Worm (Caenorhabditis elegans) whole organism, late embryonic: Measurements from ENCODE around the gene B0244.5.

Source experiments
- C38D4.7 ChIP-seq: fragments of 200-800 bp; sonication (Bioruptor generic); optimal IDR thresholded peaks from 2 replicates; lab custom pipeline; 2018; ENCODE audit warnings: mild to moderate bottlenecking, missing genetic modification characterization, moderate library complexity, missing compliant biosample characterization
- F13H6.1 ChIP-seq: sonication (generic microtip); optimal IDR thresholded peaks from 2 replicates; lab custom pipeline; 2016; ENCODE audit warnings: missing genetic modification characterization, missing compliant biosample characterization
- K09A11.1 ChIP-seq: sonication (generic microtip); optimal IDR thresholded peaks from 2 replicates; lab custom pipeline; 2017; ENCODE audit warnings: antibody characterized with exemption, mild to moderate bottlenecking, missing genetic modification characterization, missing compliant biosample characterization; ENCODE audit not compliant: insufficient read depth
- T23F11.4 ChIP-seq: fragments of 200-800 bp; sonication (Bioruptor generic); optimal IDR thresholded peaks from 2 replicates; lab custom pipeline; 2018; ENCODE audit warnings: mild to moderate bottlenecking, missing genetic modification characterization, missing compliant biosample characterization
- ahr-1 ChIP-seq: sonication (generic microtip); optimal IDR thresholded peaks from 2 replicates; lab custom pipeline; 2016; ENCODE audit warnings: missing genetic modification characterization, missing compliant biosample characterization
- ama-1 ChIP-seq: fragments of 150-350 bp; optimal IDR thresholded peaks from 2 replicates; lab custom pipeline; 2014
- ceh-14 ChIP-seq: sonication (generic microtip); optimal IDR thresholded peaks from 2 replicates; lab custom pipeline; 2016; ENCODE audit warnings: missing genotype, missing genetic modification characterization, missing compliant biosample characterization
- ceh-2 ChIP-seq: sonication (generic microtip); optimal IDR thresholded peaks from 2 replicates; lab custom pipeline; 2016; ENCODE audit warnings: missing genotype, missing genetic modification characterization, missing compliant biosample characterization
- ceh-22 ChIP-seq: sonication (generic microtip); optimal IDR thresholded peaks from 2 replicates; lab custom pipeline; 2017; ENCODE audit warnings: missing biosample characterization, missing genetic modification characterization
- ceh-24 ChIP-seq: sonication (generic microtip); optimal IDR thresholded peaks from 2 replicates; lab custom pipeline; 2016; ENCODE audit warnings: mild to moderate bottlenecking, missing genetic modification characterization, missing compliant biosample characterization
- ceh-30 ChIP-seq: fragments of 150-350 bp; optimal IDR thresholded peaks from 2 replicates; lab custom pipeline; 2014; ENCODE audit warnings: missing biosample characterization, missing genetic modification characterization
- ceh-34 ChIP-seq: sonication (generic microtip); optimal IDR thresholded peaks from 2 replicates; lab custom pipeline; 2016; ENCODE audit warnings: mild to moderate bottlenecking, missing genetic modification characterization, missing compliant biosample characterization
- ceh-48 ChIP-seq: sonication (generic microtip); optimal IDR thresholded peaks from 2 replicates; lab custom pipeline; 2016; ENCODE audit warnings: missing genetic modification characterization, inconsistent platforms, missing compliant biosample characterization
- ceh-9 ChIP-seq: sonication (generic microtip); optimal IDR thresholded peaks from 2 replicates; lab custom pipeline; 2016; ENCODE audit warnings: mild to moderate bottlenecking, missing genetic modification characterization, inconsistent platforms, missing compliant biosample characterization
- che-1 ChIP-seq: sonication (generic microtip); optimal IDR thresholded peaks from 2 replicates; lab custom pipeline; 2016; ENCODE audit warnings: mild to moderate bottlenecking, missing genetic modification characterization, missing compliant biosample characterization
- dmd-4 ChIP-seq: sonication (generic microtip); optimal IDR thresholded peaks from 2 replicates; lab custom pipeline; 2016; ENCODE audit warnings: borderline replicate concordance, missing genetic modification characterization, missing compliant biosample characterization
- dve-1 ChIP-seq: sonication (generic microtip); optimal IDR thresholded peaks from 2 replicates; lab custom pipeline; 2017; ENCODE audit warnings: antibody characterized with exemption, mild to moderate bottlenecking, missing genetic modification characterization, missing compliant biosample characterization
- elt-2 ChIP-seq: sonication (generic microtip); optimal IDR thresholded peaks from 2 replicates; lab custom pipeline; 2016; ENCODE audit warnings: missing genetic modification reagents, missing genetic modification characterization, missing compliant biosample characterization
- elt-4 ChIP-seq: sonication (generic microtip); optimal IDR thresholded peaks from 2 replicates; lab custom pipeline; 2016; ENCODE audit warnings: missing genetic modification characterization, missing compliant biosample characterization
- ets-4 ChIP-seq: sonication (generic microtip); optimal IDR thresholded peaks from 2 replicates; lab custom pipeline; 2016; ENCODE audit warnings: missing genetic modification characterization, missing compliant biosample characterization
- eyg-1 ChIP-seq: sonication (generic microtip); optimal IDR thresholded peaks from 2 replicates; lab custom pipeline; 2016; ENCODE audit warnings: missing genotype, missing genetic modification characterization, missing compliant biosample characterization
- fax-1 ChIP-seq: sonication (generic microtip); optimal IDR thresholded peaks from 2 replicates; lab custom pipeline; 2016; ENCODE audit warnings: missing genotype, missing genetic modification characterization, missing compliant biosample characterization
- fkh-10 ChIP-seq: fragments of 150-350 bp; optimal IDR thresholded peaks from 2 replicates; lab custom pipeline; 2014; ENCODE audit warnings: missing biosample characterization, missing genetic modification reagents, missing genetic modification characterization
- fkh-6 ChIP-seq: sonication (generic microtip); optimal IDR thresholded peaks from 2 replicates; lab custom pipeline; 2016; ENCODE audit warnings: missing genetic modification characterization, missing compliant biosample characterization
- gmeb-2 ChIP-seq: sonication (generic microtip); optimal IDR thresholded peaks from 2 replicates; lab custom pipeline; 2016; ENCODE audit warnings: missing genetic modification characterization, inconsistent platforms, missing compliant biosample characterization
- hlh-15 ChIP-seq: sonication (generic microtip); optimal IDR thresholded peaks from 2 replicates; lab custom pipeline; 2016; ENCODE audit warnings: missing genetic modification characterization, missing compliant biosample characterization
- hlh-30 ChIP-seq: sonication (generic microtip); optimal IDR thresholded peaks from 2 replicates; lab custom pipeline; 2017; ENCODE audit warnings: antibody characterized with exemption, missing genetic modification characterization, missing compliant biosample characterization; ENCODE audit not compliant: insufficient read depth
- hlh-6 ChIP-seq: sonication (generic microtip); optimal IDR thresholded peaks from 2 replicates; lab custom pipeline; 2016; ENCODE audit warnings: missing genotype, missing genetic modification characterization, missing compliant biosample characterization
- hlh-8 ChIP-seq: sonication (generic microtip); optimal IDR thresholded peaks from 2 replicates; lab custom pipeline; 2016; ENCODE audit warnings: missing genotype, missing genetic modification characterization, missing compliant biosample characterization
- lim-6 ChIP-seq: sonication (generic microtip); optimal IDR thresholded peaks from 2 replicates; lab custom pipeline; 2016; ENCODE audit warnings: missing genetic modification characterization, missing compliant biosample characterization
- lin-11 ChIP-seq: fragments of 200-800 bp; sonication (Bioruptor generic); optimal IDR thresholded peaks from 2 replicates; lab custom pipeline; 2018; ENCODE audit warnings: mild to moderate bottlenecking, missing genetic modification characterization, missing compliant biosample characterization
- madf-2 ChIP-seq: sonication (generic microtip); optimal IDR thresholded peaks from 2 replicates; lab custom pipeline; 2017; ENCODE audit warnings: missing genetic modification characterization, missing compliant biosample characterization
- nfya-1 ChIP-seq: sonication (generic microtip); optimal IDR thresholded peaks from 2 replicates; lab custom pipeline; 2017; ENCODE audit warnings: missing genetic modification characterization, mild to moderate bottlenecking, missing compliant biosample characterization, antibody characterized with exemption, moderate library complexity
- nhr-11 ChIP-seq: fragments of 150-350 bp; optimal IDR thresholded peaks from 2 replicates; lab custom pipeline; 2014; ENCODE audit warnings: missing biosample characterization, missing genetic modification characterization
- nhr-232 ChIP-seq: sonication (generic microtip); optimal IDR thresholded peaks from 2 replicates; lab custom pipeline; 2016; ENCODE audit warnings: missing genetic modification characterization, missing compliant biosample characterization
- odd-2 ChIP-seq: sonication (generic microtip); optimal IDR thresholded peaks from 2 replicates; lab custom pipeline; 2017; ENCODE audit warnings: antibody characterized with exemption, mild to moderate bottlenecking, missing genetic modification characterization, missing compliant biosample characterization
- pat-9 ChIP-seq: fragments of 200-800 bp; sonication (Bioruptor generic); optimal IDR thresholded peaks from 2 replicates; lab custom pipeline; 2018; ENCODE audit warnings: mild to moderate bottlenecking, missing genetic modification characterization, moderate library complexity, missing compliant biosample characterization
- pax-1 ChIP-seq: fragments of 150-350 bp; optimal IDR thresholded peaks from 2 replicates; lab custom pipeline; 2014; ENCODE audit warnings: missing biosample characterization, missing genetic modification characterization
- pha-4 ChIP-seq: fragments of 150-350 bp; optimal IDR thresholded peaks from 2 replicates; lab custom pipeline; 2018; ENCODE audit warnings: missing biosample characterization, missing genetic modification reagents, missing genetic modification characterization
- pqm-1 ChIP-seq: sonication (generic microtip); optimal IDR thresholded peaks from 2 replicates; lab custom pipeline; 2016; ENCODE audit warnings: missing genetic modification characterization, missing compliant biosample characterization
- pros-1 ChIP-seq: fragments of 150-350 bp; optimal IDR thresholded peaks from 2 replicates; lab custom pipeline; 2014; ENCODE audit warnings: missing biosample characterization, missing genetic modification reagents, missing genetic modification characterization
- ref-2 ChIP-seq: sonication (generic microtip); optimal IDR thresholded peaks from 2 replicates; lab custom pipeline; 2016; ENCODE audit warnings: missing genetic modification characterization, missing compliant biosample characterization
- rnt-1 ChIP-seq: sonication (generic microtip); optimal IDR thresholded peaks from 2 replicates; lab custom pipeline; 2016; ENCODE audit warnings: missing genetic modification characterization, missing compliant biosample characterization
- sdc-2 ChIP-seq: sonication (generic microtip); optimal IDR thresholded peaks from 2 replicates; lab custom pipeline; 2016; ENCODE audit warnings: missing genotype, missing genetic modification characterization, missing compliant biosample characterization
- sox-2 ChIP-seq: fragments of 200-800 bp; sonication (Bioruptor generic); IDR thresholded peaks from 2 replicates; pipeline ENCODE4 v1.3.6; 2022; ENCODE audit warnings: missing genetic modification reagents, missing genetic modification characterization, missing compliant biosample characterization
- syd-9 ChIP-seq: sonication (generic microtip); optimal IDR thresholded peaks from 2 replicates; lab custom pipeline; 2016; ENCODE audit warnings: mild to moderate bottlenecking, missing genetic modification characterization, moderate library complexity, missing compliant biosample characterization
- tbx-2 ChIP-seq: sonication (generic microtip); optimal IDR thresholded peaks from 2 replicates; lab custom pipeline; 2016; ENCODE audit warnings: missing genetic modification characterization, missing compliant biosample characterization
- tbx-7 ChIP-seq: sonication (generic microtip); optimal IDR thresholded peaks from 2 replicates; lab custom pipeline; 2016; ENCODE audit warnings: missing genotype, missing genetic modification characterization, missing compliant biosample characterization
- ttx-3 ChIP-seq: sonication (generic microtip); optimal IDR thresholded peaks from 2 replicates; lab custom pipeline; 2016; ENCODE audit warnings: missing genetic modification reagents, missing genetic modification characterization, missing compliant biosample characterization
- unc-3 ChIP-seq, 2 experiments: fragments of 200-800 bp in 1 of 2; sonication (Bioruptor generic) in 1 of 2; sonication (generic microtip) in 1 of 2; conservative IDR thresholded peaks in 1 of 2; optimal IDR thresholded peaks in 1 of 2; 2 replicates each; pipeline versions ENCODE4 v1.3.6 to Lab custom; 2016 to 2022; ENCODE audit warnings: missing compliant biosample characterization in 2 of 2, missing genetic modification characterization in 2 of 2, missing genetic modification reagents in 1 of 2
- unc-86 ChIP-seq: sonication (generic microtip); optimal IDR thresholded peaks from 2 replicates; lab custom pipeline; 2016; ENCODE audit warnings: missing genetic modification characterization, missing compliant biosample characterization
- zip-5 ChIP-seq: sonication (generic microtip); optimal IDR thresholded peaks from 2 replicates; lab custom pipeline; 2016; ENCODE audit warnings: missing genetic modification characterization, missing compliant biosample characterization
- ztf-16 ChIP-seq: sonication (generic microtip); optimal IDR thresholded peaks from 2 replicates; lab custom pipeline; 2017; ENCODE audit warnings: missing genetic modification characterization, missing compliant biosample characterization

B0244.5 gene

ce11 chrIII:5769726-5770235, 25.1 kb downstream of the B0244.5 start, which contains the start of gene cutl-23:
TSS of gene cutl-23 (plus strand) at chrIII:5770185.
- peak; percentile 58 for TF ChIP-seq gmeb-2 (tag; lab: Kevin White, UChicago)
- TF ChIP-seq ztf-16 (tag; lab: Kevin White, UChicago), result peak; percentile 61
- no peak for TF ChIP-seq elt-2
- no peak for TF ChIP-seq eyg-1 (tag; lab: Kevin White, UChicago)
- TF ChIP-seq zip-5, result no peak
- TF ChIP-seq ceh-9 (tag; lab: Kevin White, UChicago), result peak; percentile 34
- no peak for TF ChIP-seq rnt-1 (tag; lab: Kevin White, UChicago)
- no peak for TF ChIP-seq hlh-30 (tag; lab: Kevin White, UChicago)
- TF ChIP-seq ama-1 (lab: Kevin White, UChicago), result no peak
- TF ChIP-seq sox-2 (GFP tag; lab: Robert Waterston, UW), result peak; percentile 5; the same call in 1 of the 2 replicates
- peak; percentile 80 for TF ChIP-seq hlh-6 (tag; lab: Kevin White, UChicago)
- no peak for TF ChIP-seq lim-6 (tag; lab: Kevin White, UChicago)
- TF ChIP-seq ref-2 (tag; lab: Kevin White, UChicago), result no peak
- TF ChIP-seq dve-1 (tag; lab: Kevin White, UChicago), result no peak
- TF ChIP-seq T23F11.4 (GFP tag; lab: Kevin White, UChicago), result peak; percentile 65
- peak; percentile 27 for TF ChIP-seq lin-11 (tag; lab: Kevin White, UChicago)
- TF ChIP-seq madf-2 (tag; lab: Kevin White, UChicago), result peak; percentile 28
- no peak for TF ChIP-seq ceh-14 (tag; lab: Kevin White, UChicago)
- TF ChIP-seq ceh-30 (tag; lab: Kevin White, UChicago), result no peak
- TF ChIP-seq ceh-48 (tag; lab: Kevin White, UChicago), result peak; percentile 42
- TF ChIP-seq fkh-10 (GFP tag; lab: Kevin White, UChicago), result no peak
- no peak for TF ChIP-seq unc-86 (tag; lab: Kevin White, UChicago)
- no peak for TF ChIP-seq pros-1 (tag; lab: Kevin White, UChicago)
- peak; percentile 27 for TF ChIP-seq F13H6.1 (tag; lab: Kevin White, UChicago)
- TF ChIP-seq odd-2 (tag; lab: Kevin White, UChicago), result no peak
- TF ChIP-seq K09A11.1 (tag; lab: Kevin White, UChicago), result no peak
- no peak for TF ChIP-seq pax-1 (tag; lab: Kevin White, UChicago)
- no peak for TF ChIP-seq ceh-22
- TF ChIP-seq unc-3 (GFP tag; conservative IDR thresholded peaks at IDR 0.05; lab: Robert Waterston, UW), result 0 out of 2 replicates have a peak, but pooled peaks have one; percentile 16
- TF ChIP-seq unc-3 (tag; optimal IDR thresholded peaks at IDR 0.05; lab: Kevin White, UChicago), result no peak
- no peak for TF ChIP-seq elt-4 (tag; lab: Kevin White, UChicago)
- TF ChIP-seq ets-4, result peak; percentile 50
- no peak for TF ChIP-seq ttx-3
- no peak for TF ChIP-seq nhr-11
- TF ChIP-seq pqm-1 (tag; lab: Kevin White, UChicago), result no peak
- peak; percentile 23 for TF ChIP-seq pat-9 (tag; lab: Kevin White, UChicago)
- TF ChIP-seq nfya-1 (tag; lab: Kevin White, UChicago), result peak; percentile 23
- TF ChIP-seq C38D4.7 (GFP tag; lab: Kevin White, UChicago), result peak; percentile 19
- no peak for TF ChIP-seq tbx-7
- peak; percentile 41 for TF ChIP-seq tbx-2 (tag; lab: Kevin White, UChicago)
- TF ChIP-seq fkh-6 (tag; lab: Kevin White, UChicago), result peak; percentile 33
- TF ChIP-seq hlh-8 (tag; lab: Kevin White, UChicago), result no peak
- peak; percentile 41 for TF ChIP-seq sdc-2 (tag; lab: Kevin White, UChicago)
- no peak for TF ChIP-seq ceh-2
- peak; percentile 39 for TF ChIP-seq syd-9 (tag; lab: Kevin White, UChicago)
- TF ChIP-seq che-1, result peak; percentile 59
- TF ChIP-seq dmd-4 (tag; lab: Kevin White, UChicago), result peak; percentile 57
- no peak for TF ChIP-seq ahr-1 (tag; lab: Kevin White, UChicago)
- no peak for TF ChIP-seq hlh-15
- TF ChIP-seq pha-4 (tag; lab: Kevin White, UChicago), result no peak
- no peak for TF ChIP-seq ceh-24 (tag; lab: Kevin White, UChicago)
- peak; percentile 11 for TF ChIP-seq ceh-34 (tag; lab: Kevin White, UChicago)
- peak; percentile 35 for TF ChIP-seq nhr-232
- TF ChIP-seq fax-1 (tag; lab: Kevin White, UChicago), result peak; percentile 22
